Worm (Caenorhabditis elegans) whole organism, young adult: Measurements from ENCODE around the gene W03D2.9.

Experiments
- D2030.7 ChIP-seq: fragments of 200-800 bp; sonication (Bioruptor generic); IDR thresholded peaks from 2 replicates; pipeline ENCODE4 v1.3.6; 2022; ENCODE audit warnings: missing genetic modification reagents, missing genetic modification characterization, missing compliant biosample characterization
- F22D6.2 ChIP-seq: sonication (generic microtip); optimal IDR thresholded peaks from 2 replicates; lab custom pipeline; 2016; ENCODE audit warnings: mild to moderate bottlenecking, missing genetic modification characterization, missing compliant biosample characterization
- Y53F4B.3 ChIP-seq: fragments of 200-800 bp; sonication (Bioruptor generic); IDR thresholded peaks from 2 replicates; pipeline ENCODE4 v1.3.6; 2022; ENCODE audit warnings: missing genetic modification reagents, missing genetic modification characterization, missing compliant biosample characterization
- Y95B8A.8 ChIP-seq: fragments of 200-800 bp; sonication (Bioruptor generic); IDR thresholded peaks from 2 replicates; pipeline ENCODE4 v1.3.6; 2022; ENCODE audit warnings: missing genetic modification reagents, missing genetic modification characterization, missing compliant biosample characterization
- ama-1 ChIP-seq, 3 experiments: fragments of 150-350 bp in 1 of 3; sonication (generic microtip) in 2 of 3; optimal IDR thresholded peaks; 2 replicates each; lab custom pipeline; 2014 to 2018; ENCODE audit warnings: missing biosample characterization in 2 of 3, missing genetic modification characterization in 2 of 3, missing genetic modification reagents in 2 of 3
- atf-7 ChIP-seq: sonication (generic microtip); optimal IDR thresholded peaks from 2 replicates; lab custom pipeline; 2017; ENCODE audit warnings: mild to moderate bottlenecking, missing genetic modification characterization, missing compliant biosample characterization
- athp-1 ChIP-seq: sonication (generic microtip); optimal IDR thresholded peaks from 2 replicates; lab custom pipeline; 2017; ENCODE audit warnings: mild to moderate bottlenecking, missing genetic modification characterization, missing compliant biosample characterization
- attf-3 ChIP-seq: fragments of 200-800 bp; sonication (Bioruptor generic); conservative IDR thresholded peaks from 2 replicates; pipeline ENCODE4 v1.3.6; 2022; ENCODE audit warnings: missing genetic modification reagents, missing genetic modification characterization, missing compliant biosample characterization
- attf-5 ChIP-seq: fragments of 200-800 bp; sonication (Bioruptor generic); optimal IDR thresholded peaks from 2 replicates; lab custom pipeline; 2018; ENCODE audit warnings: mild to moderate bottlenecking, missing genetic modification characterization, missing compliant biosample characterization
- bed-1 ChIP-seq: fragments of 200-800 bp; sonication (Bioruptor generic); IDR thresholded peaks from 2 replicates; pipeline ENCODE4 v1.3.6; 2022; ENCODE audit warnings: missing genetic modification reagents, missing genetic modification characterization, missing compliant biosample characterization
- ccch-3 ChIP-seq: fragments of 200-800 bp; sonication (Bioruptor generic); optimal IDR thresholded peaks from 2 replicates; lab custom pipeline; 2018; ENCODE audit warnings: mild to moderate bottlenecking, missing genetic modification characterization, missing compliant biosample characterization
- cebp-2 ChIP-seq: fragments of 200-800 bp; sonication (Bioruptor generic); IDR thresholded peaks from 2 replicates; pipeline ENCODE4 v1.3.6; 2022; ENCODE audit warnings: missing genetic modification characterization, missing compliant biosample characterization
- ceh-40 ChIP-seq: fragments of 200-800 bp; sonication (Bioruptor generic); IDR thresholded peaks from 2 replicates; pipeline ENCODE4 v1.3.6; 2022; ENCODE audit warnings: missing genetic modification characterization, missing compliant biosample characterization
- chd-7 ChIP-seq: sonication (generic microtip); optimal IDR thresholded peaks from 2 replicates; lab custom pipeline; 2016; ENCODE audit warnings: mild to moderate bottlenecking, missing genetic modification characterization, moderate library complexity, missing compliant biosample characterization
- die-1 ChIP-seq: sonication (generic microtip); optimal IDR thresholded peaks from 2 replicates; lab custom pipeline; 2016; ENCODE audit warnings: missing genotype, mild to moderate bottlenecking, missing genetic modification characterization, missing compliant biosample characterization
- dpff-1 ChIP-seq: sonication (generic microtip); optimal IDR thresholded peaks from 2 replicates; lab custom pipeline; 2017; ENCODE audit warnings: mild to moderate bottlenecking, missing genetic modification characterization, missing compliant biosample characterization
- efl-1 ChIP-seq: fragments of 150-350 bp; optimal IDR thresholded peaks from 2 replicates; lab custom pipeline; 2014; ENCODE audit warnings: missing biosample characterization, missing genetic modification reagents, missing genetic modification characterization
- ets-4 ChIP-seq: fragments of 200-800 bp; sonication (Bioruptor generic); optimal IDR thresholded peaks from 2 replicates; lab custom pipeline; 2018; ENCODE audit warnings: mild to moderate bottlenecking, missing genetic modification characterization, missing compliant biosample characterization
- hmg-1.2 ChIP-seq: fragments of 200-800 bp; sonication (Bioruptor generic); IDR thresholded peaks from 2 replicates; pipeline ENCODE4 v1.3.6; 2022; ENCODE audit warnings: missing genetic modification reagents, missing genetic modification characterization, missing compliant biosample characterization
- hrde-1 ChIP-seq: sonication (generic microtip); optimal IDR thresholded peaks from 2 replicates; lab custom pipeline; 2016; ENCODE audit warnings: missing genetic modification characterization, mild to moderate bottlenecking, missing compliant biosample characterization, moderate library complexity, missing genotype, missing genetic modification reagents, borderline replicate concordance
- let-526 ChIP-seq: fragments of 200-800 bp; sonication (Bioruptor generic); IDR thresholded peaks from 2 replicates; pipeline ENCODE4 v1.3.6; 2022; ENCODE audit warnings: missing genetic modification reagents, missing genetic modification characterization, missing compliant biosample characterization
- let-607 ChIP-seq, 2 experiments: fragments of 200-800 bp in 1 of 2; sonication (Bioruptor generic) in 1 of 2; sonication (generic microtip) in 1 of 2; optimal IDR thresholded peaks; 2 replicates each; lab custom pipeline; 2016 to 2018; ENCODE audit warnings: mild to moderate bottlenecking in 2 of 2, missing compliant biosample characterization in 2 of 2, missing genetic modification characterization in 2 of 2, moderate library complexity in 2 of 2, missing genotype in 1 of 2
- lin-35 ChIP-seq, 3 experiments: fragments of 150-350 bp in 2 of 3; sonication (generic microtip) in 1 of 3; optimal IDR thresholded peaks; 2 replicates each; lab custom pipeline; 2014 to 2018; ENCODE audit warnings: missing biosample characterization in 3 of 3, missing genetic modification characterization in 3 of 3, missing genetic modification reagents in 3 of 3
- lin-40 ChIP-seq: sonication (generic microtip); optimal IDR thresholded peaks from 2 replicates; lab custom pipeline; 2016; ENCODE audit warnings: missing genetic modification characterization, mild to moderate bottlenecking, missing compliant biosample characterization, missing genotype, missing genetic modification reagents
- lsl-1 ChIP-seq: fragments of 200-800 bp; sonication (Bioruptor generic); optimal IDR thresholded peaks from 2 replicates; lab custom pipeline; 2018; ENCODE audit warnings: mild to moderate bottlenecking, missing genetic modification characterization, moderate library complexity, missing compliant biosample characterization
- madf-10 ChIP-seq: sonication (generic microtip); optimal IDR thresholded peaks from 2 replicates; lab custom pipeline; 2016; ENCODE audit warnings: mild to moderate bottlenecking, missing genetic modification characterization, missing compliant biosample characterization
- madf-3 ChIP-seq: fragments of 200-800 bp; sonication (Bioruptor generic); IDR thresholded peaks from 2 replicates; pipeline ENCODE4 v1.3.6; 2022; ENCODE audit warnings: missing genetic modification reagents, missing genetic modification characterization, missing compliant biosample characterization
- mes-4 ChIP-seq: sonication (generic microtip); optimal IDR thresholded peaks from 2 replicates; lab custom pipeline; 2016; ENCODE audit warnings: missing genotype, missing genetic modification characterization, missing compliant biosample characterization
- nfya-1 ChIP-seq: sonication (generic microtip); optimal IDR thresholded peaks from 2 replicates; lab custom pipeline; 2017; ENCODE audit warnings: antibody characterized with exemption, missing compliant biosample characterization, missing genetic modification characterization, borderline replicate concordance; ENCODE audit not compliant: insufficient read depth
- nhr-27 ChIP-seq: fragments of 200-800 bp; sonication (Bioruptor generic); optimal IDR thresholded peaks from 2 replicates; lab custom pipeline; 2018; ENCODE audit warnings: mild to moderate bottlenecking, missing genetic modification characterization, moderate library complexity, missing compliant biosample characterization
- nhr-80 ChIP-seq: sonication (generic microtip); optimal IDR thresholded peaks from 2 replicates; lab custom pipeline; 2016; ENCODE audit warnings: missing genetic modification characterization, missing compliant biosample characterization
- pbrm-1 ChIP-seq: fragments of 200-800 bp; sonication (Bioruptor generic); IDR thresholded peaks from 2 replicates; pipeline ENCODE4 v1.3.6; 2022; ENCODE audit warnings: missing genetic modification reagents, missing genetic modification characterization, missing compliant biosample characterization
- sdz-38 ChIP-seq: sonication (generic microtip); optimal IDR thresholded peaks from 2 replicates; lab custom pipeline; 2016; ENCODE audit warnings: missing genotype, missing genetic modification characterization, missing compliant biosample characterization
- snpc-1.1 ChIP-seq: sonication (generic microtip); optimal IDR thresholded peaks from 2 replicates; lab custom pipeline; 2017; ENCODE audit warnings: missing genetic modification characterization, mild to moderate bottlenecking, missing compliant biosample characterization, antibody characterized with exemption, moderate library complexity, missing genotype, missing genetic modification reagents; ENCODE audit not compliant: insufficient read depth
- unc-62 ChIP-seq: fragments of 150-350 bp; optimal IDR thresholded peaks from 2 replicates; lab custom pipeline; 2014; ENCODE audit warnings: missing biosample characterization, missing genetic modification reagents, missing genetic modification characterization
- ztf-18 ChIP-seq: sonication (generic microtip); optimal IDR thresholded peaks from 2 replicates; lab custom pipeline; 2016; ENCODE audit warnings: missing genotype, mild to moderate bottlenecking, missing genetic modification characterization, missing compliant biosample characterization

Gene W03D2.9

ce11 chrIV:4028177-4028576 lies 46.3 kb downstream of the W03D2.9 start (continued):
- no peak for TF ChIP-seq die-1 (tag; lab: Kevin White, UChicago)
- TF ChIP-seq Y95B8A.8 (GFP tag; lab: Robert Waterston, UW): no peak
- no peak for TF ChIP-seq snpc-1.1 (tag; lab: Kevin White, UChicago)
- no peak for TF ChIP-seq D2030.7 (GFP tag; lab: Robert Waterston, UW)
- TF ChIP-seq let-607 (tag; optimal IDR thresholded peaks at IDR 0.05; lab: Kevin White, UChicago): peak in 1 of 2 experiments; percentile 53
- TF ChIP-seq pbrm-1 (GFP tag; lab: Robert Waterston, UW): 0 out of 2 replicates have a peak, but pooled peaks have one; percentile 23
- no peak for TF ChIP-seq athp-1 (tag; lab: Kevin White, UChicago)
- no peak for TF ChIP-seq unc-62 (GFP tag; lab: Kevin White, UChicago)
- peak; percentile 17 for TF ChIP-seq F22D6.2 (tag; lab: Kevin White, UChicago)
- peak; percentile 23 for TF ChIP-seq dpff-1 (tag; lab: Kevin White, UChicago)
- no peak for TF ChIP-seq ama-1 (optimal IDR thresholded peaks at IDR 0.05; lab: Kevin White, UChicago)
- TF ChIP-seq ama-1 (GFP tag; optimal IDR thresholded peaks at IDR 0.05; lab: Kevin White, UChicago): no peak
- 0 out of 2 replicates have a peak, but pooled peaks have one; percentile 44 for TF ChIP-seq let-526 (GFP tag; lab: Robert Waterston, UW)
- TF ChIP-seq ztf-18 (tag; lab: Kevin White, UChicago): no peak
- peak; percentile 45 for TF ChIP-seq madf-10
- peak; percentile 32; the same call in 1 of the 2 replicates for TF ChIP-seq hmg-1.2 (GFP tag; lab: Robert Waterston, UW)
- no peak for TF ChIP-seq madf-3
- TF ChIP-seq attf-5 (GFP tag; lab: Kevin White, UChicago): peak; percentile 69
- TF ChIP-seq lin-40 (tag; lab: Kevin White, UChicago): peak; percentile 68
- TF ChIP-seq hrde-1: no peak
- TF ChIP-seq chd-7 (tag; lab: Kevin White, UChicago): peak; percentile 68
- TF ChIP-seq cebp-2 (GFP tag; lab: Robert Waterston, UW): no peak
- no peak for TF ChIP-seq lsl-1
- TF ChIP-seq sdz-38 (tag; lab: Kevin White, UChicago): no peak
- TF ChIP-seq ccch-3 (GFP tag; lab: Kevin White, UChicago): no peak
- TF ChIP-seq nfya-1 (tag; lab: Kevin White, UChicago): no peak
- TF ChIP-seq nhr-27 (tag; lab: Kevin White, UChicago): no peak
- no peak for TF ChIP-seq efl-1 (GFP tag; lab: Kevin White, UChicago)
- no peak for TF ChIP-seq Y53F4B.3 (GFP tag; lab: Robert Waterston, UW)
- no peak for TF ChIP-seq lin-35 (GFP tag; optimal IDR thresholded peaks at IDR 0.05; lab: Kevin White, UChicago)
- TF ChIP-seq mes-4: no peak
- no peak for TF ChIP-seq bed-1 (GFP tag; lab: Robert Waterston, UW)
- TF ChIP-seq ceh-40: no peak
- TF ChIP-seq attf-3: no peak
- TF ChIP-seq, all 124 proteins: peak for 39

ce11 chrIV:4027106-4027888 lies 47.2 kb downstream of the W03D2.9 start:
- TF ChIP-seq lin-35 (GFP tag; optimal IDR thresholded peaks at IDR 0.05; lab: Kevin White, UChicago) (no peak), ets-4 (GFP tag; lab: Kevin White, UChicago) (peak; percentile 34), nhr-80 (tag; lab: Kevin White, UChicago) (peak; percentile 21), attf-5 (GFP tag; lab: Kevin White, UChicago) (no peak), ztf-18 (tag; lab: Kevin White, UChicago) (no peak), nhr-27 (tag; lab: Kevin White, UChicago) (no peak), atf-7 (tag; lab: Kevin White, UChicago) (peak; percentile 15)
- TF ChIP-seq, all 124 proteins: peak for 3
